Worm (Caenorhabditis elegans): ENCODE measurements around the gene F54D12.7.
A peak's percentile ranks its signal among the peaks of the same experiment; 100 is the strongest.

Gene F54D12.7

ce11 chrII:1341416-1341815 lies 43.8 kb downstream of the F54D12.7 start (continued):
- no peak for TF ChIP-seq unc-130 (tag; optimal IDR thresholded peaks at IDR 0.05)
- no peak for TF ChIP-seq unc-98 (GFP tag; IDR thresholded peaks at IDR 0.05)
- no peak for TF ChIP-seq fos-1 (tag; optimal IDR thresholded peaks at IDR 0.05)
- no peak for TF ChIP-seq tbx-2 (tag; optimal IDR thresholded peaks at IDR 0.05)
- no peak for TF ChIP-seq dpl-1 (GFP tag; optimal IDR thresholded peaks at IDR 0.05)
- TF ChIP-seq nhr-76 (tag; optimal IDR thresholded peaks at IDR 0.05): no peak
- TF ChIP-seq nhr-84 (tag; optimal IDR thresholded peaks at IDR 0.05): no peak
- TF ChIP-seq lin-14 (GFP tag; optimal IDR thresholded peaks at IDR 0.05): peak; percentile 86
- TF ChIP-seq ztf-11 (tag; optimal IDR thresholded peaks at IDR 0.05): no peak

- TF ChIP-seq nhr-11 (tag; optimal IDR thresholded peaks at IDR 0.05) (no peak), lin-39 (tag; optimal IDR thresholded peaks at IDR 0.05) (no peak), lin-13 (GFP tag; optimal IDR thresholded peaks at IDR 0.05) (no peak), sptf-1 (tag; optimal IDR thresholded peaks at IDR 0.05) (no peak), skn-1 (tag; optimal IDR thresholded peaks at IDR 0.05) (no peak), ceh-82 (tag; optimal IDR thresholded peaks at IDR 0.05) (no peak), ceh-63 (GFP tag; optimal IDR thresholded peaks at IDR 0.05) (no peak), nhr-47 (tag; optimal IDR thresholded peaks at IDR 0.05) (no peak), lin-15B (tag; optimal IDR thresholded peaks at IDR 0.05) (no peak), nhr-85 (tag) (no peak), blmp-1 (tag; optimal IDR thresholded peaks at IDR 0.05) (no peak), hlh-17 (GFP tag; optimal IDR thresholded peaks at IDR 0.05; ENCODE audit: borderline replicate concordance) (no peak), mdl-1 (tag; optimal IDR thresholded peaks at IDR 0.05) (no peak), C16A3.4 (tag; optimal IDR thresholded peaks at IDR 0.05) (no peak), tlp-1 (tag; optimal IDR thresholded peaks at IDR 0.05) (no peak), C04F5.9 (tag; optimal IDR thresholded peaks at IDR 0.05) (no peak), dsc-1 (tag; optimal IDR thresholded peaks at IDR 0.05) (no peak), tbx-2 (tag; optimal IDR thresholded peaks at IDR 0.05) (no peak)
Observed at ce11 chrII:1340049-1340448, 45.1 kb downstream of the F54D12.7 start.

ce11 chrII:1338196-1338595 lies 47.0 kb downstream of the F54D12.7 start:
- TF ChIP-seq lin-14 (GFP tag; optimal IDR thresholded peaks at IDR 0.05) (peak; percentile 18), ceh-82 (tag; optimal IDR thresholded peaks at IDR 0.05) (no peak), aly-2 (tag; optimal IDR thresholded peaks at IDR 0.05) (no peak), fkh-4 (tag; optimal IDR thresholded peaks at IDR 0.05; ENCODE audit: borderline replicate concordance) (no peak), isw-1 (GFP tag; IDR thresholded peaks at IDR 0.05) (no peak), ama-1 (optimal IDR thresholded peaks at IDR 0.05) (no peak)
